Worm (Caenorhabditis elegans) whole organism, L3 larva: ENCODE measurements around the gene Y60C6A.2.

Source experiments
- egl-27 ChIP-seq: sonication (generic microtip); optimal IDR thresholded peaks from 4 replicates; lab custom pipeline; 2017; ENCODE audit warnings: missing biosample characterization, missing genetic modification reagents, missing genetic modification characterization
- mdl-1 ChIP-seq: fragments of 150-350 bp; optimal IDR thresholded peaks from 2 replicates; lab custom pipeline; 2014; ENCODE audit warnings: missing biosample characterization, missing genetic modification characterization
- nhr-77 ChIP-seq: fragments of 150-350 bp; optimal IDR thresholded peaks from 2 replicates; lab custom pipeline; 2014; ENCODE audit warnings: missing biosample characterization, missing genetic modification characterization
- unc-62 ChIP-seq: fragments of 150-350 bp; sonication (generic microtip); optimal IDR thresholded peaks from 4 replicates; lab custom pipeline; 2014; ENCODE audit warnings: missing biosample characterization, missing genetic modification reagents, missing genetic modification characterization

DNA sequence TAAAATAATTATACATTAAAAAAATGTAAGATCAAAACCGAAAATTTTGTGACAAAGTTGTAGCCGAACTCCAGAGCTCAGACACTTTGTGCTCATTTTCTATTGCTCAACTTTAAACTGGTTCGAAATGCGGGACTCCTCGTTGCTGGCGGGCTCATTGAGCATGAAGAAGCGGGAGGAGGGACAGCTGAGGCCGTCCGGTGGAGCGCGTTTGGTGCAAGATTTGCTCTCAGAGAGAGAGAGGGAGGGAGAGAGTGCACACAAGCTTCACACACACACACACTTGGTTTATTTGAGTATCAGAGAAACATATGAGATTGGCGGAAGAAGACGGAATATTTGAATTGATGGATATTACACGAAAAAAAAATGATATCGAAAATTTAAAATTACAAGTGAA, 25.4 kb upstream of the Y60C6A.2 start:
- TF ChIP-seq mdl-1 (tag; lab: Kevin White, UChicago) (no peak), unc-62 (GFP tag; lab: Kevin White, UChicago) (no peak), egl-27 (tag; lab: Kevin White, UChicago) (no peak), nhr-77 (tag; lab: Kevin White, UChicago) (no peak)
